Worm (Caenorhabditis elegans): Measurements from ENCODE around the gene tex-2.

The tex-2 gene

ce11 chrII:5844694-5845129, 28.7 kb downstream of the tex-2 start (continued):
- TF ChIP-seq elt-4 (tag; optimal IDR thresholded peaks at IDR 0.05) (no peak), C38D4.7 (GFP tag; optimal IDR thresholded peaks at IDR 0.05) (peak; percentile 59), K02D7.2 (tag; optimal IDR thresholded peaks at IDR 0.05) (peak; percentile 69), npax-4 (tag; optimal IDR thresholded peaks at IDR 0.05) (peak; percentile 54), sox-2 (GFP tag; IDR thresholded peaks at IDR 0.05) (peak; percentile 32), dve-1 (tag; optimal IDR thresholded peaks at IDR 0.05) (peak; percentile 99), ama-1 (optimal IDR thresholded peaks at IDR 0.05) (peak; percentile 100), tbx-7 (tag; optimal IDR thresholded peaks at IDR 0.05) (peak; percentile 44), fkh-10 (GFP tag; optimal IDR thresholded peaks at IDR 0.05) (peak; percentile 73), ceh-31 (tag; optimal IDR thresholded peaks at IDR 0.05) (peak; percentile 95), fax-1 (tag; optimal IDR thresholded peaks at IDR 0.05) (peak; percentile 65), F13H6.1 (tag; optimal IDR thresholded peaks at IDR 0.05) (peak; percentile 87), fkh-6 (tag; optimal IDR thresholded peaks at IDR 0.05) (peak; percentile 72), ceh-30 (tag; optimal IDR thresholded peaks at IDR 0.05) (peak; percentile 79), pag-3 (tag; optimal IDR thresholded peaks at IDR 0.05; ENCODE audit: borderline replicate concordance) (peak; percentile 70), lin-11 (tag; optimal IDR thresholded peaks at IDR 0.05) (peak; percentile 63), lim-6 (tag; optimal IDR thresholded peaks at IDR 0.05) (peak; percentile 77), ref-2 (tag; optimal IDR thresholded peaks at IDR 0.05) (peak; percentile 87), hlh-30 (tag; optimal IDR thresholded peaks at IDR 0.05; ENCODE audit: insufficient read depth) (peak; percentile 60), hlh-13 (GFP tag; optimal IDR thresholded peaks at IDR 0.05) (peak; percentile 17), che-1 (tag; optimal IDR thresholded peaks at IDR 0.05) (peak; percentile 66), pax-1 (tag; optimal IDR thresholded peaks at IDR 0.05) (peak; percentile 91), ceh-24 (tag; optimal IDR thresholded peaks at IDR 0.05) (peak; percentile 68), pha-4 (tag; optimal IDR thresholded peaks at IDR 0.05) (no peak), ceh-14 (tag; optimal IDR thresholded peaks at IDR 0.05) (peak; percentile 94), unc-86 (tag; optimal IDR thresholded peaks at IDR 0.05) (peak; percentile 83), ahr-1 (tag; optimal IDR thresholded peaks at IDR 0.05) (peak; percentile 46), tbx-2 (tag; optimal IDR thresholded peaks at IDR 0.05) (peak; percentile 96), pat-9 (tag; optimal IDR thresholded peaks at IDR 0.05) (peak; percentile 83), nhr-232 (tag; optimal IDR thresholded peaks at IDR 0.05) (peak; percentile 46), eyg-1 (tag; optimal IDR thresholded peaks at IDR 0.05) (peak; percentile 68), K09A11.1 (tag; optimal IDR thresholded peaks at IDR 0.05; ENCODE audit: insufficient read depth) (peak; percentile 76), nfya-1 (tag; optimal IDR thresholded peaks at IDR 0.05) (peak; percentile 92), C08G9.2 (tag; optimal IDR thresholded peaks at IDR 0.05) (peak; percentile 82), odd-2 (tag; optimal IDR thresholded peaks at IDR 0.05) (no peak), unc-42 (tag; optimal IDR thresholded peaks at IDR 0.05) (peak; percentile 99)

- TF ChIP-seq K02D7.2 (tag; optimal IDR thresholded peaks at IDR 0.05) (no peak), zip-5 (tag; optimal IDR thresholded peaks at IDR 0.05) (no peak), pros-1 (tag; optimal IDR thresholded peaks at IDR 0.05) (no peak), pha-2 (tag; optimal IDR thresholded peaks at IDR 0.05) (no peak), hlh-30 (tag; optimal IDR thresholded peaks at IDR 0.05; ENCODE audit: insufficient read depth) (no peak), hlh-8 (tag; optimal IDR thresholded peaks at IDR 0.05) (no peak), F13H6.1 (tag; optimal IDR thresholded peaks at IDR 0.05) (no peak), ceh-2 (tag; optimal IDR thresholded peaks at IDR 0.05) (no peak), fax-1 (tag; optimal IDR thresholded peaks at IDR 0.05) (no peak), ceh-24 (tag; optimal IDR thresholded peaks at IDR 0.05) (no peak), ceh-31 (tag; optimal IDR thresholded peaks at IDR 0.05) (no peak), C08G9.2 (tag; optimal IDR thresholded peaks at IDR 0.05) (no peak), unc-86 (tag; optimal IDR thresholded peaks at IDR 0.05) (no peak), elt-4 (tag; optimal IDR thresholded peaks at IDR 0.05) (no peak), pha-4 (tag; optimal IDR thresholded peaks at IDR 0.05) (no peak), pqm-1 (tag; optimal IDR thresholded peaks at IDR 0.05) (no peak), che-1 (tag; optimal IDR thresholded peaks at IDR 0.05) (no peak)
Measured at ce11 chrII:5841866-5842265, 31.5 kb downstream of the tex-2 start, which contains the start of gene nep-25. Gene nep-25, plus strand, starts transcription at chrII:5842240.
